Worm (Caenorhabditis elegans) whole organism, L1 larva: ENCODE results near the gene srw-127.

ENCODE experiments used
- lin-13 ChIP-seq: fragments of 150-350 bp; optimal IDR thresholded peaks from 2 replicates; lab custom pipeline; 2014; ENCODE audit warnings: missing biosample characterization, missing genetic modification reagents, missing genetic modification characterization
- lir-3 ChIP-seq: sonication (generic microtip); optimal IDR thresholded peaks from 2 replicates; lab custom pipeline; 2016; ENCODE audit warnings: mild to moderate bottlenecking, missing genetic modification characterization, moderate library complexity, missing compliant biosample characterization; ENCODE audit not compliant: poor library complexity
- nhr-77 ChIP-seq: fragments of 150-350 bp; optimal IDR thresholded peaks from 2 replicates; lab custom pipeline; 2014; ENCODE audit warnings: missing biosample characterization, missing genetic modification characterization
- skn-1 ChIP-seq: fragments of 150-350 bp; optimal IDR thresholded peaks from 2 replicates; lab custom pipeline; 2014; ENCODE audit warnings: missing biosample characterization, missing genetic modification characterization

DNA sequence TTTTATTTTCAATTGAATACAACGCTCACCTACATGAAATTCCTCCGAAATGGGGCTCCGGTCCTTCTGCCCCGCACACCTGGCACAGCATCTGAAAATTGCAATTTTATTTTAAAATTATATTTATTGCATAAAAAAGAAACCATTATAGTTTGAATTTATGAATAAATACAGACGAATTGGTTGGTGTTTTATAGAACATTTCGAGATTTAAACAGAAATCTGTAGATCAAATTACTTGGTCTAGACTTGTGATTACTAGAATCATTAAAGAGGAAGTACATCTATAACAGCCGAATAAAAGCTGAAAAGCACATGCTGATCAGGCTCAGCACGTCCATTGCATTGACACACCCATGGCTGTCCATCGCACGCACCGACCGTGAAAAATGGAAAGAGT, 20.9 kb upstream of the srw-127 start, which contains the start of gene nhr-162:
- no peak for TF ChIP-seq lin-13 (GFP tag; lab: Kevin White, UChicago)
- TF ChIP-seq lir-3 = no peak
- no peak for TF ChIP-seq skn-1 (tag; lab: Kevin White, UChicago)
- TF ChIP-seq nhr-77 (tag; lab: Kevin White, UChicago) = no peak
